Worm (Caenorhabditis elegans): ENCODE results near the gene cthd-1.

ce11 chrV:9630542-9630941 lies 47.5 kb upstream of the cthd-1 start:
- TF ChIP-seq unc-42 (tag; optimal IDR thresholded peaks at IDR 0.05) (no peak), che-1 (tag; optimal IDR thresholded peaks at IDR 0.05) (no peak), tbx-7 (tag; optimal IDR thresholded peaks at IDR 0.05) (no peak), odd-2 (tag; optimal IDR thresholded peaks at IDR 0.05) (no peak), pag-3 (tag; optimal IDR thresholded peaks at IDR 0.05; ENCODE audit: borderline replicate concordance) (no peak), pqm-1 (tag; optimal IDR thresholded peaks at IDR 0.05) (no peak), Y22D7AL.16 (tag; optimal IDR thresholded peaks at IDR 0.05) (no peak), lim-6 (tag; optimal IDR thresholded peaks at IDR 0.05) (no peak), elt-2 (tag; optimal IDR thresholded peaks at IDR 0.05) (no peak)

All from whole organism, late embryonic.